Worm (Caenorhabditis elegans) whole organism, young adult: ENCODE data around the gene seip-1.
A peak's percentile ranks its signal among the peaks of the same experiment; 100 is the strongest.

ENCODE experiments used
- D2030.7 ChIP-seq: fragments of 200-800 bp; sonication (Bioruptor generic); IDR thresholded peaks from 2 replicates; pipeline ENCODE4 v1.3.6; 2022; ENCODE audit warnings: missing genetic modification reagents, missing genetic modification characterization, missing compliant biosample characterization
- F57A8.1 ChIP-seq: fragments of 200-800 bp; sonication (Bioruptor generic); optimal IDR thresholded peaks from 2 replicates; lab custom pipeline; 2018; ENCODE audit warnings: mild to moderate bottlenecking, missing genetic modification characterization, moderate library complexity, missing compliant biosample characterization
- atf-7 ChIP-seq: sonication (generic microtip); optimal IDR thresholded peaks from 2 replicates; lab custom pipeline; 2017; ENCODE audit warnings: mild to moderate bottlenecking, missing genetic modification characterization, missing compliant biosample characterization
- athp-1 ChIP-seq: sonication (generic microtip); optimal IDR thresholded peaks from 2 replicates; lab custom pipeline; 2017; ENCODE audit warnings: mild to moderate bottlenecking, missing genetic modification characterization, missing compliant biosample characterization
- ets-4 ChIP-seq: fragments of 200-800 bp; sonication (Bioruptor generic); optimal IDR thresholded peaks from 2 replicates; lab custom pipeline; 2018; ENCODE audit warnings: mild to moderate bottlenecking, missing genetic modification characterization, missing compliant biosample characterization
- hlh-12 ChIP-seq: sonication (generic microtip); optimal IDR thresholded peaks from 2 replicates; lab custom pipeline; 2016; ENCODE audit warnings: missing genetic modification characterization, missing compliant biosample characterization
- hmg-20 ChIP-seq: fragments of 200-800 bp; sonication (Bioruptor generic); IDR thresholded peaks from 2 replicates; pipeline ENCODE4 v1.3.6; 2022; ENCODE audit warnings: missing genetic modification reagents, missing genetic modification characterization, missing compliant biosample characterization
- hrde-1 ChIP-seq: sonication (generic microtip); optimal IDR thresholded peaks from 2 replicates; lab custom pipeline; 2016; ENCODE audit warnings: missing genetic modification characterization, mild to moderate bottlenecking, missing compliant biosample characterization, moderate library complexity, missing genotype, missing genetic modification reagents, borderline replicate concordance
- lin-35 ChIP-seq, 3 experiments: fragments of 150-350 bp in 2 of 3; sonication (generic microtip) in 1 of 3; optimal IDR thresholded peaks; 2 replicates each; lab custom pipeline; 2014 to 2018; ENCODE audit warnings: missing biosample characterization in 3 of 3, missing genetic modification characterization in 3 of 3, missing genetic modification reagents in 3 of 3
- nfyb-1 ChIP-seq: fragments of 200-800 bp; sonication (Bioruptor generic); IDR thresholded peaks from 2 replicates; pipeline ENCODE4 v1.3.6; 2022; ENCODE audit warnings: missing genetic modification reagents, missing genetic modification characterization, missing compliant biosample characterization
- sdz-38 ChIP-seq: sonication (generic microtip); optimal IDR thresholded peaks from 2 replicates; lab custom pipeline; 2016; ENCODE audit warnings: missing genotype, missing genetic modification characterization, missing compliant biosample characterization
- sea-2 ChIP-seq: fragments of 200-800 bp; sonication (Bioruptor generic); IDR thresholded peaks from 2 replicates; pipeline ENCODE4 v1.3.6; 2022; ENCODE audit warnings: missing genetic modification characterization, missing compliant biosample characterization
- snpc-4 ChIP-seq, 5 experiments: fragments of 150-350 bp in 1 of 5; sonication (generic microtip) in 4 of 5; optimal IDR thresholded peaks; 2 replicates each; lab custom pipeline; 2014 to 2018; ENCODE audit warnings: missing genetic modification characterization in 5 of 5, missing biosample characterization in 3 of 5, antibody characterized with exemption in 2 of 5, mild to moderate bottlenecking in 2 of 5, missing compliant biosample characterization in 2 of 5, missing genotype in 2 of 5, moderate library complexity in 2 of 5, missing genetic modification reagents in 1 of 5

DNA sequence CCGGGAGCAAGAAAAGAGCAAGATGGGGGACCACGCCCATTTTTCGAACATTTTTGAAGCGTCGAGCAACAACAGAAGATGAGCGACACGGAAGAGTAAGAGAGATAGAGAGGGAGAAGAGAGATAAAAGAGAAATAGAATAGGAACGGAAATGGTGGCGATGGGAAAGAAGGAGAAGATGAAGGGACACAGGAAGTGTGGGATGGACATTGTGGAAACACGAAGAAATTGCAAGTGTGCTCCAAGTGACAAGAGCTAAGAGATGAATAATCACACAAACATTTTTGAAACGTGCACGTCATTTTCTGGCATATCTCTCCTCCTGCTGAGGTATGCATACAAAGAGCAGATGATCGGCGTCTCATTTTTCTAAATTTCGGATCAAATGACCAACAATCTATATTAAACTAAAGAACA is 22.5 kb downstream of the seip-1 start:
- no peak for TF ChIP-seq athp-1
- peak in 1 of 3 experiments; percentile 49 for TF ChIP-seq lin-35 (GFP tag; optimal IDR thresholded peaks at IDR 0.05; lab: Kevin White, UChicago)
- 0 out of 2 replicates have a peak, but pooled peaks have one; percentile 16 for TF ChIP-seq nfyb-1 (GFP tag; lab: Robert Waterston, UW)
- no peak for TF ChIP-seq hmg-20 (GFP tag; lab: Robert Waterston, UW)
- TF ChIP-seq sea-2 (GFP tag; lab: Robert Waterston, UW): no peak
- no peak for TF ChIP-seq snpc-4 (GFP tag; optimal IDR thresholded peaks at IDR 0.05; lab: Kevin White, UChicago)
- no peak for TF ChIP-seq snpc-4 (tag; optimal IDR thresholded peaks at IDR 0.05; lab: Kevin White, UChicago)
- no peak for TF ChIP-seq F57A8.1
- TF ChIP-seq hlh-12 (tag; lab: Kevin White, UChicago): no peak
- TF ChIP-seq D2030.7 (GFP tag; lab: Robert Waterston, UW): no peak
- no peak for TF ChIP-seq atf-7 (tag; lab: Kevin White, UChicago)
- no peak for TF ChIP-seq ets-4
- TF ChIP-seq hrde-1: no peak
- no peak for TF ChIP-seq sdz-38 (tag; lab: Kevin White, UChicago)
